Worm (Caenorhabditis elegans): Measurements from ENCODE around the gene bath-44.
"Not testable (repeated sequence)": the region's sequence is repeated elsewhere in the genome, so short reads cannot be mapped to it uniquely, and the experiment has no call there.

Gene bath-44

ce11 chrII:7357176-7357575 is 37.6 kb upstream of the bath-44 start:
- no peak for TF ChIP-seq crh-2 (tag; optimal IDR thresholded peaks at IDR 0.05)
- no peak for TF ChIP-seq ceh-82 (tag; optimal IDR thresholded peaks at IDR 0.05)
- TF ChIP-seq gmeb-1 (tag; optimal IDR thresholded peaks at IDR 0.05), result no peak
- no peak for TF ChIP-seq ZK546.5 (tag; optimal IDR thresholded peaks at IDR 0.05)
- TF ChIP-seq nhr-21 (tag; optimal IDR thresholded peaks at IDR 0.05), result no peak
- TF ChIP-seq nhr-12 (tag; optimal IDR thresholded peaks at IDR 0.05), result no peak
- no peak for TF ChIP-seq C34F6.9 (tag; optimal IDR thresholded peaks at IDR 0.05)
- no peak for TF ChIP-seq fos-1 (tag; optimal IDR thresholded peaks at IDR 0.05)
- no peak for TF ChIP-seq dmd-4 (tag; optimal IDR thresholded peaks at IDR 0.05)
- no peak for TF ChIP-seq R02D3.7 (tag; optimal IDR thresholded peaks at IDR 0.05)
- TF ChIP-seq ceh-16 (tag; optimal IDR thresholded peaks at IDR 0.05), result no peak
- TF ChIP-seq ztf-1 (GFP tag; conservative IDR thresholded peaks at IDR 0.05), result no peak
- TF ChIP-seq aly-2 (tag; optimal IDR thresholded peaks at IDR 0.05), result no peak
- no peak for TF ChIP-seq skn-1 (tag; optimal IDR thresholded peaks at IDR 0.05)
- TF ChIP-seq unc-55 (GFP tag; optimal IDR thresholded peaks at IDR 0.05), result no peak
- no peak for TF ChIP-seq peb-1 (tag; optimal IDR thresholded peaks at IDR 0.05)
- no peak for TF ChIP-seq nhr-23 (tag; optimal IDR thresholded peaks at IDR 0.05)
- TF ChIP-seq sma-9 (GFP tag; optimal IDR thresholded peaks at IDR 0.05), result no peak
- no peak for TF ChIP-seq sma-9 (tag; optimal IDR thresholded peaks at IDR 0.05)
- TF ChIP-seq sem-4 (tag; optimal IDR thresholded peaks at IDR 0.05), result no peak
- TF ChIP-seq unc-62 (GFP tag; optimal IDR thresholded peaks at IDR 0.05), result no peak

DNA sequence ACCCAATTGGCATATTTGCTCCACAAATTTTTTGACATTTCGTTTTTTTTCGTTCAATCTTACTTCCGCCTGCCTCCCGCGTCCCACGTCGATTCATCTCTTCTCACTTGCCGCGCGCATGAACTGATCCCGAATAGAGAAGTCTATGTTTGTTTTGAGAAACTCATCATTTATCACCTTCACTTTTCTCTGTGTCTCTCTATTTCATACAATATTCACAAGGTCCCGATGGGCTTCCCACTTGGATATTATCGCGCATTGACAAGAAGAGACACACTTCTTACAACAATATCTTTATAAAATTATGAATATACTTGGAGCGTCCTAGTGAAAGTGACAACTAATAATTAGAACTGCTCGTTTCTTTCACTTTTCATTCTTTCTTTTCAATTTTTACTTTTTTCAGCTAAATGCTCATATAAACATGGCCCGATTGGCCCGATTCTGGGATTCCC is 36.2 kb upstream of the bath-44 start, which contains the start of gene insc-1:
insc-1 (plus strand) TSS at position 405 of the 455 bp plus-strand sequence.
- peak; percentile 7 for TF ChIP-seq blmp-1 (tag; optimal IDR thresholded peaks at IDR 0.05; ENCODE audit: insufficient read depth)
- no peak for TF ChIP-seq ceh-16 (tag; optimal IDR thresholded peaks at IDR 0.05)

ce11 chrII:7363990-7364455 is 30.7 kb upstream of the bath-44 start, which contains the start of gene msra-1:
msra-1 (minus strand) TSS chrII:7364040.
- TF ChIP-seq sma-9 (GFP tag; optimal IDR thresholded peaks at IDR 0.05) (peak; percentile 77), sma-9 (tag; optimal IDR thresholded peaks at IDR 0.05) (no peak), C34F6.9 (tag; optimal IDR thresholded peaks at IDR 0.05) (peak; percentile 63), sma-3 (GFP tag; optimal IDR thresholded peaks at IDR 0.05) (no peak), lsy-2 (tag; optimal IDR thresholded peaks at IDR 0.05) (peak in 1 of 2 experiments; percentile 46), crh-2 (tag; optimal IDR thresholded peaks at IDR 0.05) (peak; percentile 75), unc-55 (GFP tag; optimal IDR thresholded peaks at IDR 0.05) (peak; percentile 39), nhr-129 (tag; optimal IDR thresholded peaks at IDR 0.05) (peak; percentile 88), skn-1 (tag; optimal IDR thresholded peaks at IDR 0.05) (peak; percentile 99), Y55F3AM.14 (GFP tag; optimal IDR thresholded peaks at IDR 0.05) (no peak), fos-1 (tag; optimal IDR thresholded peaks at IDR 0.05) (peak; percentile 88), nhr-12 (tag; optimal IDR thresholded peaks at IDR 0.05) (no peak)

ce11 chrII:7368761-7369160 is 26.0 kb upstream of the bath-44 start, which contains the start of gene F43E2.6:
F43E2.6 (minus strand) TSS chrII:7368861.
- TF ChIP-seq ZK546.5 (tag; optimal IDR thresholded peaks at IDR 0.05) (no peak), ama-1 (optimal IDR thresholded peaks at IDR 0.05) (no peak), elt-1 (tag; optimal IDR thresholded peaks at IDR 0.05) (no peak)

DNA sequence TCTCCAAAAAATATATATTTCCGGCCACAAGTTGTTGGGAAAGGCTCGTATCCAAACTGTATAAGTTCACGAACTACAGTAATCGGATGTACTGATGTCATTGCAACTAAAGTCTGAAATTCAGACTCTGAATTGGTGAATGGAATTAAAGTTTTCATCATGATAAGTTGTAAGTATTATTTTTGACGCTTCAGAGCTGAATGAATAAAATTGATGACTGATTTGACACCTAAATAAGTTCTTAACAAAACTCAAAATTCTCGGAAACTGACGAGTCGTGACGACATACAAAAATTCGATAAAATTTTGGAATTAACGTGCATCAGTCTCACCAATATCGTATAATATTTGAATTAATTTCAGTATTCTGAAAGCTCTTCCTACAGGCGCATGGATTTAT is 24.6 kb upstream of the bath-44 start, which contains the start of gene F43E2.11:
F43E2.11 (minus strand) TSS at position 101 of the 400 bp plus-strand sequence.
- TF ChIP-seq fos-1, zag-1, lin-11 (tag; optimal IDR thresholded peaks at IDR 0.05): not testable (repeated sequence)

DNA sequence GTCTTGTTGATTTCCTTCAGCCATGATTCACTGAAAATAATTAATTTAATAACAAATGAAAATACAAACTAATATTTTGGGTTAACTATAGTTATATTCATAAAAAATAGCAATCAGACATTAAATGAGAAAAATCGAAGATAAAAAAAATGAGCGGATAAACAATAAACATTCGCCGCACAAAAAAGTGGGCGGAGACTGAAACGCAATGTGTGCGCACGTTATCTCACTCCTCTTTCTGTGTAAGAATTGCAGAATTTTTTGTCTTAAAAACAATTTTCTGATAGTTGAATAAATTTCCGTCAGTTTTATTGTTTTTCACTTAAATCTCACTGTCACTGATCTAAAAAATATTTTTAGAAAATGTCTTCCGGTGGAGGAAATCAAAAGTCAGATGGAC is 20.6 kb upstream of the bath-44 start, which contains the start of the genes mtch-1 and rpb-4:
mtch-1 (minus strand) TSS at position 24 of the 400 bp plus-strand sequence.
rpb-4 (plus strand) TSS at position 353 of the 400 bp plus-strand sequence.
- TF ChIP-seq aly-2 (tag; optimal IDR thresholded peaks at IDR 0.05), result no peak
- TF ChIP-seq elt-1 (tag; optimal IDR thresholded peaks at IDR 0.05), result no peak
- TF ChIP-seq sma-9 (GFP tag; optimal IDR thresholded peaks at IDR 0.05), result peak; percentile 6
- TF ChIP-seq sma-9 (tag; optimal IDR thresholded peaks at IDR 0.05), result no peak
- TF ChIP-seq ztf-1 (GFP tag; conservative IDR thresholded peaks at IDR 0.05), result no peak
- TF ChIP-seq lin-11 (tag; optimal IDR thresholded peaks at IDR 0.05), result no peak
- peak; percentile 24 for TF ChIP-seq lin-13 (GFP tag; optimal IDR thresholded peaks at IDR 0.05)
- TF ChIP-seq egl-27 (tag; optimal IDR thresholded peaks at IDR 0.05), result no peak
- TF ChIP-seq unc-39 (tag; optimal IDR thresholded peaks at IDR 0.05), result no peak
- TF ChIP-seq crh-2 (tag; optimal IDR thresholded peaks at IDR 0.05), result peak; percentile 29
- peak in 1 of 2 experiments; percentile 61 for TF ChIP-seq lsy-2 (tag; optimal IDR thresholded peaks at IDR 0.05)
- no peak for TF ChIP-seq nhr-10 (tag; optimal IDR thresholded peaks at IDR 0.05)
- no peak for TF ChIP-seq unc-62 (GFP tag; optimal IDR thresholded peaks at IDR 0.05)
- TF ChIP-seq fos-1 (tag; optimal IDR thresholded peaks at IDR 0.05), result peak; percentile 26
- TF ChIP-seq sem-4 (tag; optimal IDR thresholded peaks at IDR 0.05), result no peak
- no peak for TF ChIP-seq mab-5 (tag; optimal IDR thresholded peaks at IDR 0.05)
- no peak for TF ChIP-seq gmeb-1 (tag; optimal IDR thresholded peaks at IDR 0.05)
- TF ChIP-seq unc-55 (GFP tag; optimal IDR thresholded peaks at IDR 0.05), result peak; percentile 71
- no peak for TF ChIP-seq ztf-4 (tag; optimal IDR thresholded peaks at IDR 0.05)
- TF ChIP-seq dmd-4 (tag; optimal IDR thresholded peaks at IDR 0.05), result no peak
- TF ChIP-seq sma-3 (GFP tag; optimal IDR thresholded peaks at IDR 0.05), result peak; percentile 18
- no peak for TF ChIP-seq nhr-6 (tag; optimal IDR thresholded peaks at IDR 0.05)
- peak; percentile 54 for TF ChIP-seq C34F6.9 (tag; optimal IDR thresholded peaks at IDR 0.05)
- TF ChIP-seq nhr-237 (tag; optimal IDR thresholded peaks at IDR 0.05), result no peak
- TF ChIP-seq nhr-11 (tag; optimal IDR thresholded peaks at IDR 0.05), result no peak
- TF ChIP-seq F13H6.1 (tag; optimal IDR thresholded peaks at IDR 0.05), result no peak
- no peak for TF ChIP-seq alr-1 (tag; optimal IDR thresholded peaks at IDR 0.05)
